Worm (Caenorhabditis elegans) whole organism, L1 larva: ENCODE data around the gene K02E7.7.

Source experiments
- aly-2 ChIP-seq: fragments of 150-350 bp; optimal IDR thresholded peaks from 2 replicates; lab custom pipeline; 2014; ENCODE audit warnings: missing biosample characterization, missing genetic modification characterization
- ces-1 ChIP-seq: fragments of 150-350 bp; optimal IDR thresholded peaks from 2 replicates; lab custom pipeline; 2014; ENCODE audit warnings: missing biosample characterization, missing genetic modification reagents, missing genetic modification characterization
- elt-3 ChIP-seq, 6 experiments: fragments of 150-350 bp in 1 of 6; sonication (generic microtip); optimal IDR thresholded peaks; 2 replicates each; lab custom pipeline; 2017 to 2018; ENCODE audit warnings: missing biosample characterization in 6 of 6, missing genetic modification characterization in 6 of 6, inconsistent platforms in 1 of 6
- fos-1 ChIP-seq: fragments of 150-350 bp; optimal IDR thresholded peaks from 2 replicates; lab custom pipeline; 2014; ENCODE audit warnings: missing biosample characterization, missing genetic modification characterization
- lin-14 ChIP-seq: fragments of 200-800 bp; sonication (Bioruptor generic); optimal IDR thresholded peaks from 2 replicates; lab custom pipeline; 2018; ENCODE audit warnings: mild to moderate bottlenecking, missing genetic modification characterization, moderate library complexity, missing compliant biosample characterization
- lin-39 ChIP-seq: fragments of 150-350 bp; optimal IDR thresholded peaks from 2 replicates; lab custom pipeline; 2014; ENCODE audit warnings: missing biosample characterization, missing genetic modification reagents, missing genetic modification characterization
- mdl-1 ChIP-seq, 2 experiments: fragments of 150-350 bp; optimal IDR thresholded peaks; 2 replicates each; lab custom pipeline; 2014 to 2017; ENCODE audit warnings: missing biosample characterization in 2 of 2, missing genetic modification characterization in 2 of 2, inconsistent platforms in 1 of 2
- nhr-11 ChIP-seq: fragments of 150-350 bp; optimal IDR thresholded peaks from 2 replicates; lab custom pipeline; 2014; ENCODE audit warnings: missing biosample characterization, missing genetic modification characterization
- skn-1 ChIP-seq: fragments of 150-350 bp; optimal IDR thresholded peaks from 2 replicates; lab custom pipeline; 2014; ENCODE audit warnings: missing biosample characterization, missing genetic modification characterization
- sox-4 ChIP-seq: sonication (generic microtip); optimal IDR thresholded peaks from 2 replicates; lab custom pipeline; 2016; ENCODE audit warnings: missing genetic modification characterization, missing compliant biosample characterization
- unc-86 ChIP-seq: sonication (generic microtip); optimal IDR thresholded peaks from 2 replicates; lab custom pipeline; 2016; ENCODE audit warnings: missing genetic modification characterization, missing compliant biosample characterization

ce11 chrII:1075424-1075823 lies 20.6 kb downstream of the K02E7.7 start, which contains the start of gene K02E7.11:
- no peak for TF ChIP-seq aly-2
- no peak for TF ChIP-seq lin-39
- TF ChIP-seq ces-1 (GFP tag; lab: Kevin White, UChicago), result no peak
- TF ChIP-seq mdl-1 (tag; optimal IDR thresholded peaks at IDR 0.05; lab: Kevin White, UChicago), result no peak
- no peak for TF ChIP-seq unc-86 (tag; lab: Kevin White, UChicago)
- TF ChIP-seq fos-1 (tag; lab: Kevin White, UChicago), result no peak
- no peak for TF ChIP-seq nhr-11 (tag; lab: Kevin White, UChicago)
- TF ChIP-seq sox-4 (tag; lab: Kevin White, UChicago), result no peak
- no peak for TF ChIP-seq elt-3 (tag; optimal IDR thresholded peaks at IDR 0.05; lab: Kevin White, UChicago)
- TF ChIP-seq skn-1 (tag; lab: Kevin White, UChicago), result no peak
- TF ChIP-seq lin-14, result no peak
